Fruit fly (Drosophila melanogaster) whole organism, embryonic: Measurements from ENCODE around the gene COX7AL2.

ENCODE experiments used
- Ada2b ChIP-seq: fragments of 200-800 bp; sonication (Bioruptor generic); IDR thresholded peaks from 2 replicates; pipeline ENCODE4 v1.3.6; 2022; ENCODE audit warnings: missing biosample characterization, missing genetic modification characterization
- Bgb ChIP-seq: fragments of 200-800 bp; sonication (Bioruptor generic); IDR thresholded peaks from 2 replicates; pipeline ENCODE4 v1.3.6; 2022; ENCODE audit warnings: missing biosample characterization, missing genetic modification characterization; ENCODE audit not compliant: partially characterized antibody
- CG10959 ChIP-seq: fragments of 200-800 bp; sonication (Bioruptor generic); IDR thresholded peaks from 2 replicates; pipeline ENCODE4 v1.3.6; 2022; ENCODE audit warnings: missing biosample characterization, missing genetic modification characterization
- CG11723 ChIP-seq: fragments of 200-800 bp; sonication (Bioruptor generic); optimal IDR thresholded peaks from 2 replicates; lab custom pipeline; 2017; ENCODE audit warnings: missing biosample characterization, mild to moderate bottlenecking, missing genetic modification characterization
- CG12236 ChIP-seq: fragments of 200-800 bp; sonication (Bioruptor generic); optimal IDR thresholded peaks from 2 replicates; lab custom pipeline; 2016; ENCODE audit warnings: missing biosample characterization, missing genetic modification characterization
- CG12659 ChIP-seq: fragments of 200-800 bp; sonication (Bioruptor generic); optimal IDR thresholded peaks from 3 replicates; lab custom pipeline; 2017; ENCODE audit warnings: mild to moderate bottlenecking, missing biosample characterization, missing genetic modification reagents, missing genetic modification characterization
- CG14014 ChIP-seq: fragments of 200-800 bp; sonication (Bioruptor generic); IDR thresholded peaks from 2 replicates; pipeline ENCODE4 v1.3.6; 2022; ENCODE audit warnings: missing biosample characterization, missing genetic modification characterization
- CG14965 ChIP-seq: fragments of 200-800 bp; sonication (Bioruptor generic); optimal IDR thresholded peaks from 2 replicates; lab custom pipeline; 2016; ENCODE audit warnings: missing biosample characterization, missing genetic modification characterization, borderline replicate concordance
- CG1832 ChIP-seq: fragments of 200-800 bp; sonication (Bioruptor generic); optimal IDR thresholded peaks from 2 replicates; lab custom pipeline; 2017; ENCODE audit warnings: missing biosample characterization, mild to moderate bottlenecking, missing genetic modification characterization, inconsistent platforms
- CG18764 ChIP-seq: fragments of 200-800 bp; sonication (Bioruptor generic); optimal IDR thresholded peaks from 3 replicates; lab custom pipeline; 2016; ENCODE audit warnings: missing biosample characterization, missing genetic modification characterization
- CG2120 ChIP-seq: fragments of 200-800 bp; sonication (Bioruptor generic); optimal IDR thresholded peaks from 3 replicates; lab custom pipeline; 2016; ENCODE audit warnings: missing biosample characterization, missing genetic modification characterization
- CG2678 ChIP-seq: fragments of 200-800 bp; sonication (Bioruptor generic); optimal IDR thresholded peaks from 3 replicates; lab custom pipeline; 2019; ENCODE audit warnings: missing biosample characterization, mild to moderate bottlenecking, missing genetic modification characterization, moderate library complexity
- CG30020 ChIP-seq: fragments of 200-800 bp; optimal IDR thresholded peaks from 2 replicates; lab custom pipeline; 2019; ENCODE audit warnings: missing biosample characterization, mild to moderate bottlenecking, missing genetic modification characterization, moderate library complexity
- CG30403 ChIP-seq: fragments of 200-800 bp; sonication (Bioruptor generic); optimal IDR thresholded peaks from 3 replicates; lab custom pipeline; 2016; ENCODE audit warnings: missing biosample characterization, missing genetic modification characterization
- CG31441 ChIP-seq: fragments of 200-800 bp; sonication (Bioruptor generic); IDR thresholded peaks from 2 replicates; pipeline ENCODE4 v1.3.6; 2022; ENCODE audit warnings: missing biosample characterization, missing genetic modification characterization
- CG4617 ChIP-seq: fragments of 200-800 bp; sonication (Bioruptor generic); optimal IDR thresholded peaks from 3 replicates; lab custom pipeline; 2016; ENCODE audit warnings: missing biosample characterization, missing genetic modification characterization, borderline replicate concordance
- CG5953 ChIP-seq: fragments of 200-800 bp; sonication (Bioruptor generic); IDR thresholded peaks from 2 replicates; pipeline ENCODE4 v1.3.6; 2022; ENCODE audit warnings: missing biosample characterization, missing genetic modification characterization
- CG7963 ChIP-seq: fragments of 200-800 bp; sonication (Bioruptor generic); IDR thresholded peaks from 3 replicates; pipeline ENCODE4 v1.3.6; 2022; ENCODE audit warnings: missing biosample characterization, missing genetic modification characterization; ENCODE audit not compliant: partially characterized antibody
- CG8944 ChIP-seq: fragments of 200-800 bp; sonication (Bioruptor generic); optimal IDR thresholded peaks from 3 replicates; lab custom pipeline; 2016; ENCODE audit warnings: missing biosample characterization, missing genetic modification characterization
- D19A ChIP-seq: fragments of 200-800 bp; optimal IDR thresholded peaks from 3 replicates; lab custom pipeline; 2019; ENCODE audit warnings: missing biosample characterization, mild to moderate bottlenecking, missing genetic modification characterization, moderate library complexity
- Drgx ChIP-seq: fragments of 200-800 bp; sonication (Bioruptor generic); IDR thresholded peaks from 2 replicates; pipeline ENCODE4 v1.3.6; 2022; ENCODE audit warnings: missing biosample characterization, missing genetic modification characterization
- Fer2 ChIP-seq: fragments of 200-800 bp; sonication (Bioruptor generic); optimal IDR thresholded peaks from 2 replicates; lab custom pipeline; 2018; ENCODE audit warnings: missing biosample characterization, mild to moderate bottlenecking, missing genetic modification characterization, moderate library complexity
- Oli ChIP-seq: fragments of 200-800 bp; sonication (Bioruptor generic); optimal IDR thresholded peaks from 2 replicates; lab custom pipeline; 2018; ENCODE audit warnings: missing biosample characterization, mild to moderate bottlenecking, missing genetic modification characterization, moderate library complexity
- Pdp1 ChIP-seq, 2 experiments: fragments of 200-800 bp; sonication (Bioruptor generic); optimal IDR thresholded peaks; 3 replicates each; lab custom pipeline; 2016; ENCODE audit warnings: missing biosample characterization in 2 of 2, missing genetic modification characterization in 2 of 2, mild to moderate bottlenecking in 1 of 2, moderate library complexity in 1 of 2
- Poxn ChIP-seq: fragments of 200-800 bp; sonication (Bioruptor generic); IDR thresholded peaks from 2 replicates; pipeline ENCODE4 v1.3.6; 2022; ENCODE audit warnings: missing biosample characterization, missing genetic modification characterization
- Scr ChIP-seq: fragments of 200-800 bp; sonication (Bioruptor generic); IDR thresholded peaks from 2 replicates; pipeline ENCODE4 v1.3.6; 2022; ENCODE audit warnings: missing biosample characterization, missing genetic modification characterization; ENCODE audit not compliant: partially characterized antibody
- Trl ChIP-seq, 3 experiments: fragments of >200 bp in 2 of 3; fragments of 200-800 bp in 1 of 3; sonication (Bioruptor generic) in 1 of 3; optimal IDR thresholded peaks; 2 replicates in 1 of 3; 3 replicates in 2 of 3; lab custom pipeline; 2016 to 2017; ENCODE audit warnings: missing biosample characterization in 1 of 3, missing genetic modification characterization in 1 of 3
- az2 ChIP-seq: fragments of 200-800 bp; sonication (Bioruptor generic); optimal IDR thresholded peaks from 3 replicates; lab custom pipeline; 2016; ENCODE audit warnings: missing biosample characterization, missing genetic modification characterization
- bigmax ChIP-seq: fragments of 200-800 bp; sonication (Bioruptor generic); optimal IDR thresholded peaks from 2 replicates; lab custom pipeline; 2018; ENCODE audit warnings: missing biosample characterization, mild to moderate bottlenecking, missing genetic modification characterization
- en ChIP-seq: fragments of 200-800 bp; sonication (Bioruptor generic); optimal IDR thresholded peaks from 2 replicates; lab custom pipeline; 2016; ENCODE audit warnings: missing biosample characterization, missing genetic modification characterization
- eve ChIP-seq, 2 experiments: fragments of >200 bp; optimal IDR thresholded peaks; 2 replicates each; lab custom pipeline; 2017; ENCODE audit warnings: missing biosample characterization in 2 of 2, missing genetic modification characterization in 2 of 2
- ewg ChIP-seq: fragments of 200-800 bp; sonication (Bioruptor generic); optimal IDR thresholded peaks from 3 replicates; lab custom pipeline; 2017; ENCODE audit warnings: mild to moderate bottlenecking, missing biosample characterization, missing genetic modification reagents, missing genetic modification characterization
- fd96Cb ChIP-seq: fragments of 200-800 bp; sonication (Bioruptor generic); optimal IDR thresholded peaks from 2 replicates; lab custom pipeline; 2018; ENCODE audit warnings: missing biosample characterization, mild to moderate bottlenecking, missing genetic modification characterization, moderate library complexity
- gfzf ChIP-seq: fragments of 200-800 bp; sonication (Bioruptor generic); optimal IDR thresholded peaks from 2 replicates; lab custom pipeline; 2016; ENCODE audit warnings: missing biosample characterization, mild to moderate bottlenecking, missing genetic modification characterization, moderate library complexity
- grau ChIP-seq: fragments of 200-800 bp; optimal IDR thresholded peaks from 3 replicates; lab custom pipeline; 2019; ENCODE audit warnings: missing biosample characterization, mild to moderate bottlenecking, missing genetic modification characterization, moderate library complexity
- grn ChIP-seq: fragments of 200-800 bp; sonication (Bioruptor generic); optimal IDR thresholded peaks from 3 replicates; lab custom pipeline; 2017; ENCODE audit warnings: missing biosample characterization, missing genetic modification characterization
- hkb ChIP-seq, 2 experiments: fragments of 200-800 bp in 1 of 2; fragments of >200 bp in 1 of 2; sonication (Bioruptor generic) in 1 of 2; IDR thresholded peaks in 1 of 2; optimal IDR thresholded peaks in 1 of 2; 2 replicates each; pipeline versions ENCODE4 v1.3.6 to Lab custom; 2017 to 2022; ENCODE audit warnings: missing biosample characterization in 1 of 2, missing genetic modification characterization in 1 of 2
- hth ChIP-seq: fragments of >200 bp; optimal IDR thresholded peaks from 2 replicates; lab custom pipeline; 2017; ENCODE audit warnings: inconsistent platforms
- knrl ChIP-seq: fragments of 200-800 bp; sonication (Bioruptor generic); IDR thresholded peaks from 3 replicates; pipeline ENCODE4 v1.3.6; 2022; ENCODE audit warnings: missing biosample characterization, missing genetic modification characterization; ENCODE audit not compliant: partially characterized antibody
- repo ChIP-seq: fragments of 200-800 bp; sonication (Bioruptor generic); optimal IDR thresholded peaks from 2 replicates; lab custom pipeline; 2016; ENCODE audit warnings: missing biosample characterization, missing genetic modification characterization
- scrt ChIP-seq: fragments of 200-800 bp; sonication (Bioruptor generic); optimal IDR thresholded peaks from 2 replicates; lab custom pipeline; 2018; ENCODE audit warnings: missing biosample characterization, mild to moderate bottlenecking, missing genetic modification characterization, moderate library complexity
- slp2 ChIP-seq: fragments of 200-800 bp; sonication (Bioruptor generic); optimal IDR thresholded peaks from 2 replicates; lab custom pipeline; 2016; ENCODE audit warnings: missing biosample characterization, missing genetic modification characterization
- stc ChIP-seq: fragments of 200-800 bp; sonication (Bioruptor generic); IDR thresholded peaks from 2 replicates; pipeline ENCODE4 v1.3.6; 2022; ENCODE audit warnings: missing biosample characterization, missing genetic modification characterization
- trem ChIP-seq: fragments of 200-800 bp; optimal IDR thresholded peaks from 3 replicates; lab custom pipeline; 2019; ENCODE audit warnings: missing biosample characterization, mild to moderate bottlenecking, missing genetic modification characterization, moderate library complexity
- wdn ChIP-seq: fragments of 200-800 bp; sonication (Bioruptor generic); IDR thresholded peaks from 2 replicates; pipeline ENCODE4 v1.3.6; 2022; ENCODE audit warnings: missing biosample characterization, missing genetic modification characterization
- yki ChIP-seq: fragments of >200 bp; optimal IDR thresholded peaks from 3 replicates; lab custom pipeline; 2018

Gene COX7AL2

dm6 chr2L:2179366-2179765 lies 18.3 kb downstream of the COX7AL2 start (continued):
- TF ChIP-seq ewg (GFP tag; lab: Kevin White, UChicago) = peak; percentile 57
- TF ChIP-seq scrt (GFP tag; lab: Kevin White, UChicago) = peak; percentile 60
- no peak for TF ChIP-seq CG1832 (GFP tag; lab: Kevin White, UChicago)
- TF ChIP-seq Fer2 (tag; lab: Kevin White, UChicago) = peak; percentile 20
- no peak for TF ChIP-seq knrl (GFP tag; lab: Robert Waterston, UW)
- peak; percentile 83 for TF ChIP-seq stc
- peak; percentile 48 for TF ChIP-seq D19A (tag; lab: Kevin White, UChicago)
- no peak for TF ChIP-seq CG30020 (tag; lab: Kevin White, UChicago)
- TF ChIP-seq slp2 (GFP tag; lab: Kevin White, UChicago) = peak; percentile 75
- TF ChIP-seq CG2678 (tag; lab: Kevin White, UChicago) = peak; percentile 86
- TF ChIP-seq az2 = peak; percentile 59
- no peak for TF ChIP-seq repo (GFP tag; lab: Kevin White, UChicago)
- TF ChIP-seq gfzf = no peak
- TF ChIP-seq CG8944 (GFP tag; lab: Kevin White, UChicago) = peak; percentile 65
- no peak for TF ChIP-seq CG7963
- no peak for TF ChIP-seq hkb (optimal IDR thresholded peaks at IDR 0.05; lab: Kevin White, UChicago)
- TF ChIP-seq hkb (GFP tag; IDR thresholded peaks at IDR 0.05; lab: Robert Waterston, UW) = peak; percentile 73
- peak; percentile 64 for TF ChIP-seq fd96Cb (tag; lab: Kevin White, UChicago)
- TF ChIP-seq Pdp1 (GFP tag; optimal IDR thresholded peaks at IDR 0.05; lab: Kevin White, UChicago) = peak; percentile 73 to 82
- no peak for TF ChIP-seq CG4617 (GFP tag; lab: Kevin White, UChicago)
- TF ChIP-seq CG14965 (GFP tag; lab: Kevin White, UChicago) = no peak
- peak; percentile 70 for TF ChIP-seq CG12659 (GFP tag; lab: Kevin White, UChicago)
- TF ChIP-seq CG12236 (GFP tag; lab: Kevin White, UChicago) = peak; percentile 8
- TF ChIP-seq CG31441 = no peak; the same call in 1 of the 2 replicates
- no peak for TF ChIP-seq Scr
- no peak for TF ChIP-seq bigmax (GFP tag; lab: Kevin White, UChicago)
- peak; percentile 15 for TF ChIP-seq en (GFP tag; lab: Kevin White, UChicago)
- TF ChIP-seq Poxn (GFP tag; lab: Robert Waterston, UW) = no peak

- TF ChIP-seq wdn (GFP tag; lab: Robert Waterston, UW) = peak; percentile 46; the same call in 1 of the 2 replicates
- peak; percentile 3 for TF ChIP-seq Oli
- TF ChIP-seq yki (lab: Kevin White, UChicago) = peak; percentile 15
- TF ChIP-seq hth (lab: Kevin White, UChicago) = no peak
- TF ChIP-seq eve (GFP tag; optimal IDR thresholded peaks at IDR 0.05; lab: Kevin White, UChicago) = peak in 1 of 2 experiments; percentile 23
- no peak for TF ChIP-seq Drgx (GFP tag; lab: Robert Waterston, UW)
- peak; percentile 50 for TF ChIP-seq grn (GFP tag; lab: Kevin White, UChicago)
- no peak for TF ChIP-seq trem (tag; lab: Kevin White, UChicago)
- TF ChIP-seq CG14014 (GFP tag; lab: Robert Waterston, UW) = 0 out of 2 replicates have a peak, but pooled peaks have one; percentile 4
- 0 out of 2 replicates have a peak, but pooled peaks have one; percentile 20 for TF ChIP-seq CG5953 (GFP tag; lab: Robert Waterston, UW)
- TF ChIP-seq CG11723 (GFP tag; lab: Kevin White, UChicago) = no peak
- TF ChIP-seq Ada2b (GFP tag; lab: Robert Waterston, UW) = peak; percentile 21; the same call in 1 of the 2 replicates
- TF ChIP-seq CG2120 (GFP tag; lab: Kevin White, UChicago) = peak; percentile 18
- peak; percentile 4 for TF ChIP-seq CG30403
- TF ChIP-seq Trl (optimal IDR thresholded peaks at IDR 0.05; lab: Kevin White, UChicago) = peak; percentile 82 to 85
- no peak for TF ChIP-seq Trl (GFP tag; optimal IDR thresholded peaks at IDR 0.05; lab: Kevin White, UChicago)
- peak; percentile 75 for TF ChIP-seq grau (tag; lab: Kevin White, UChicago)
- TF ChIP-seq CG18764 (GFP tag; lab: Kevin White, UChicago) = no peak
- TF ChIP-seq Bgb (GFP tag; lab: Robert Waterston, UW) = 0 out of 2 replicates have a peak, but pooled peaks have one; percentile 5
- no peak for TF ChIP-seq CG10959 (GFP tag; lab: Robert Waterston, UW)
Observed at dm6 chr2L:2178810-2179143, 18.9 kb downstream of the COX7AL2 start.
